Worm (Caenorhabditis elegans) whole organism, L4 larva: ENCODE results near the gene C24H11.5.

Experiments used
- F44E2.7 ChIP-seq: fragments of 200-800 bp; sonication (Bioruptor generic); IDR thresholded peaks from 2 replicates; pipeline ENCODE4 v2.1.2; 2022; ENCODE audit warnings: missing genetic modification characterization, missing compliant biosample characterization
- R02D3.7 ChIP-seq: fragments of 150-350 bp; sonication (generic microtip); optimal IDR thresholded peaks from 3 replicates; lab custom pipeline; 2014; ENCODE audit warnings: missing biosample characterization, missing genetic modification characterization
- T26A8.4 ChIP-seq: fragments of 200-800 bp; sonication (Bioruptor generic); IDR thresholded peaks from 2 replicates; pipeline ENCODE4 v1.3.6; 2022; ENCODE audit warnings: missing genetic modification characterization, missing compliant biosample characterization
- Y105C5A.15 ChIP-seq: fragments of 200-800 bp; sonication (Bioruptor generic); IDR thresholded peaks from 2 replicates; pipeline ENCODE4 v1.3.6; 2022; ENCODE audit warnings: missing genetic modification characterization, missing compliant biosample characterization
- ZK546.5 ChIP-seq, 2 experiments: sonication (generic microtip); optimal IDR thresholded peaks; 2 replicates each; lab custom pipeline; 2017; ENCODE audit warnings: missing biosample characterization in 2 of 2, missing genetic modification characterization in 2 of 2
- ama-1 ChIP-seq: fragments of 150-350 bp; optimal IDR thresholded peaks from 2 replicates; lab custom pipeline; 2014; ENCODE audit warnings: inconsistent platforms, mixed read lengths
- arid-1 ChIP-seq: fragments of 200-800 bp; sonication (Bioruptor generic); conservative IDR thresholded peaks from 2 replicates; pipeline ENCODE4 v1.3.6; 2022; ENCODE audit warnings: missing genetic modification reagents, missing genetic modification characterization, missing compliant biosample characterization
- ceh-32 ChIP-seq: sonication (generic microtip); optimal IDR thresholded peaks from 2 replicates; lab custom pipeline; 2016; ENCODE audit warnings: mild to moderate bottlenecking, missing genetic modification characterization, missing compliant biosample characterization; ENCODE audit not compliant: poor library complexity
- ceh-62 ChIP-seq: sonication (generic microtip); optimal IDR thresholded peaks from 2 replicates; lab custom pipeline; 2017; ENCODE audit warnings: missing biosample characterization, missing genetic modification characterization
- cey-2 ChIP-seq: sonication (generic microtip); optimal IDR thresholded peaks from 3 replicates; lab custom pipeline; 2017; ENCODE audit warnings: missing genetic modification characterization, mild to moderate bottlenecking, missing compliant biosample characterization, antibody characterized with exemption, borderline replicate concordance; ENCODE audit not compliant: insufficient read depth
- ctbp-1 ChIP-seq: fragments of 200-800 bp; sonication (Bioruptor generic); IDR thresholded peaks from 2 replicates; pipeline ENCODE4 v1.3.6; 2022; ENCODE audit warnings: missing genetic modification reagents, missing genetic modification characterization, missing compliant biosample characterization
- daf-12 ChIP-seq: fragments of 150-350 bp; optimal IDR thresholded peaks from 2 replicates; lab custom pipeline; 2014; ENCODE audit warnings: missing biosample characterization, missing genetic modification reagents, missing genetic modification characterization
- daf-16 ChIP-seq, 3 experiments: sonication (generic microtip); optimal IDR thresholded peaks; 2 replicates each; lab custom pipeline; 2016 to 2017; ENCODE audit warnings: missing genetic modification characterization in 3 of 3, missing genetic modification reagents in 3 of 3, mild to moderate bottlenecking in 2 of 3, missing compliant biosample characterization in 2 of 3, missing biosample characterization in 1 of 3, moderate library complexity in 1 of 3
- daf-19 ChIP-seq: fragments of 200-800 bp; sonication (Bioruptor generic); conservative IDR thresholded peaks from 2 replicates; pipeline ENCODE4 v1.3.6; 2022; ENCODE audit warnings: missing genetic modification characterization, missing compliant biosample characterization
- dmd-8 ChIP-seq: fragments of 200-800 bp; sonication (Bioruptor generic); IDR thresholded peaks from 2 replicates; pipeline ENCODE4 v1.3.6; 2022; ENCODE audit warnings: missing genetic modification characterization, missing compliant biosample characterization
- dve-1 ChIP-seq: sonication (generic microtip); optimal IDR thresholded peaks from 2 replicates; lab custom pipeline; 2017; ENCODE audit warnings: antibody characterized with exemption, mild to moderate bottlenecking, missing genetic modification characterization, missing compliant biosample characterization; ENCODE audit not compliant: insufficient read depth
- fos-1 ChIP-seq: fragments of 150-350 bp; optimal IDR thresholded peaks from 2 replicates; lab custom pipeline; 2014; ENCODE audit warnings: missing biosample characterization, missing genetic modification characterization
- hlh-11 ChIP-seq: fragments of 200-800 bp; sonication (Bioruptor generic); optimal IDR thresholded peaks from 2 replicates; lab custom pipeline; 2018; ENCODE audit warnings: mild to moderate bottlenecking, missing genetic modification characterization, missing compliant biosample characterization
- jun-1 ChIP-seq: fragments of 150-350 bp; optimal IDR thresholded peaks from 2 replicates; lab custom pipeline; 2014; ENCODE audit warnings: missing biosample characterization, missing genetic modification reagents, missing genetic modification characterization
- lin-13 ChIP-seq: fragments of 150-350 bp; optimal IDR thresholded peaks from 2 replicates; lab custom pipeline; 2014; ENCODE audit warnings: missing biosample characterization, missing genetic modification reagents, missing genetic modification characterization
- lin-38 ChIP-seq: fragments of 200-800 bp; sonication (Bioruptor generic); IDR thresholded peaks from 2 replicates; pipeline ENCODE4 v1.3.6; 2022; ENCODE audit warnings: missing genetic modification reagents, missing genetic modification characterization, missing compliant biosample characterization
- lsy-2 ChIP-seq, 2 experiments: fragments of 150-350 bp in 1 of 2; sonication (generic microtip) in 1 of 2; optimal IDR thresholded peaks; 2 replicates each; lab custom pipeline; 2014 to 2017; ENCODE audit warnings: missing biosample characterization in 2 of 2, missing genetic modification characterization in 2 of 2
- mdl-1 ChIP-seq, 2 experiments: fragments of 150-350 bp in 1 of 2; sonication (generic microtip) in 1 of 2; optimal IDR thresholded peaks; 2 replicates each; lab custom pipeline; 2014 to 2017; ENCODE audit warnings: missing biosample characterization in 2 of 2, missing genetic modification characterization in 2 of 2
- mes-2 ChIP-seq: sonication (generic microtip); optimal IDR thresholded peaks from 2 replicates; lab custom pipeline; 2016; ENCODE audit warnings: missing genotype, mild to moderate bottlenecking, missing genetic modification characterization, missing compliant biosample characterization; ENCODE audit not compliant: poor library complexity, severe bottlenecking
- mxl-2 ChIP-seq: fragments of 200-800 bp; sonication (Bioruptor generic); conservative IDR thresholded peaks from 2 replicates; pipeline ENCODE4 v1.3.6; 2022; ENCODE audit warnings: missing genetic modification reagents, missing genetic modification characterization, missing compliant biosample characterization
- nhr-10 ChIP-seq: fragments of 150-350 bp; optimal IDR thresholded peaks from 2 replicates; lab custom pipeline; 2014; ENCODE audit warnings: missing biosample characterization, missing genetic modification characterization
- nhr-28 ChIP-seq: fragments of 150-350 bp; optimal IDR thresholded peaks from 2 replicates; lab custom pipeline; 2014; ENCODE audit warnings: missing biosample characterization, missing genetic modification characterization
- nhr-76 ChIP-seq: fragments of 150-350 bp; optimal IDR thresholded peaks from 2 replicates; lab custom pipeline; 2014; ENCODE audit warnings: missing biosample characterization, missing genetic modification characterization
- nhr-77 ChIP-seq: fragments of 150-350 bp; optimal IDR thresholded peaks from 2 replicates; lab custom pipeline; 2014; ENCODE audit warnings: missing biosample characterization, missing genetic modification characterization
- pha-4 ChIP-seq, 2 experiments: fragments of 150-350 bp in 1 of 2; fragments of 200-800 bp in 1 of 2; sonication (Bioruptor generic) in 1 of 2; IDR thresholded peaks in 1 of 2; optimal IDR thresholded peaks in 1 of 2; 2 replicates each; pipeline versions ENCODE4 v1.3.6 to Lab custom; 2014 to 2022; ENCODE audit warnings: missing genetic modification characterization in 2 of 2, missing genetic modification reagents in 2 of 2, missing biosample characterization in 1 of 2, missing compliant biosample characterization in 1 of 2
- php-3 ChIP-seq: fragments of 200-800 bp; sonication (Bioruptor generic); IDR thresholded peaks from 2 replicates; pipeline ENCODE4 v1.3.6; 2022; ENCODE audit warnings: missing genetic modification reagents, missing genetic modification characterization, missing compliant biosample characterization
- pqm-1 ChIP-seq: sonication (generic microtip); optimal IDR thresholded peaks from 2 replicates; lab custom pipeline; 2017; ENCODE audit warnings: missing biosample characterization, missing genetic modification characterization
- saeg-2 ChIP-seq: fragments of 200-800 bp; sonication (Bioruptor generic); IDR thresholded peaks from 2 replicates; pipeline ENCODE4 v1.3.6; 2022; ENCODE audit warnings: missing genetic modification reagents, missing genetic modification characterization, missing compliant biosample characterization
- sdz-12 ChIP-seq: fragments of 200-800 bp; sonication (Bioruptor generic); optimal IDR thresholded peaks from 2 replicates; lab custom pipeline; 2018; ENCODE audit warnings: mild to moderate bottlenecking, missing genetic modification characterization, missing compliant biosample characterization
- set-16 ChIP-seq: fragments of 200-800 bp; sonication (Bioruptor generic); IDR thresholded peaks from 2 replicates; pipeline ENCODE4 v1.3.6; 2022; ENCODE audit warnings: missing genetic modification reagents, missing genetic modification characterization, missing compliant biosample characterization
- snpc-4 ChIP-seq: fragments of 150-350 bp; optimal IDR thresholded peaks from 2 replicates; lab custom pipeline; 2014; ENCODE audit warnings: missing biosample characterization, missing genetic modification characterization
- spr-3 ChIP-seq: fragments of 200-800 bp; sonication (Bioruptor generic); optimal IDR thresholded peaks from 2 replicates; lab custom pipeline; 2018; ENCODE audit warnings: mild to moderate bottlenecking, missing genetic modification characterization, missing compliant biosample characterization
- tra-1 ChIP-seq: fragments of 200-800 bp; sonication (Bioruptor generic); IDR thresholded peaks from 2 replicates; pipeline ENCODE4 v1.3.6; 2022; ENCODE audit warnings: missing genetic modification reagents, missing genetic modification characterization, missing compliant biosample characterization
- unc-130 ChIP-seq: sonication (generic microtip); optimal IDR thresholded peaks from 2 replicates; lab custom pipeline; 2016; ENCODE audit warnings: missing genetic modification reagents, missing genetic modification characterization, missing compliant biosample characterization
- vab-7 ChIP-seq: fragments of 200-800 bp; sonication (Bioruptor generic); IDR thresholded peaks from 2 replicates; pipeline ENCODE4 v1.3.6; 2022; ENCODE audit warnings: missing genetic modification reagents, missing genetic modification characterization, missing compliant biosample characterization
- zfp-3 ChIP-seq: fragments of 200-800 bp; sonication (Bioruptor generic); conservative IDR thresholded peaks from 2 replicates; pipeline ENCODE4 v1.3.6; 2022; ENCODE audit warnings: missing genetic modification reagents, missing genetic modification characterization, missing compliant biosample characterization

The C24H11.5 gene

ce11 chrIII:11816523-11817003, 36.5 kb downstream of the C24H11.5 start, which contains the start of gene C18D11.1:
Gene C18D11.1, plus strand, starts transcription at chrIII:11816573.
- TF ChIP-seq ama-1 (lab: Kevin White, UChicago) (no peak), lsy-2 (tag; optimal IDR thresholded peaks at IDR 0.05; lab: Kevin White, UChicago) (no peak), ceh-32 (tag; lab: Kevin White, UChicago) (no peak), nhr-76 (tag; lab: Kevin White, UChicago) (no peak), fos-1 (tag; lab: Kevin White, UChicago) (no peak), R02D3.7 (no peak)

- TF ChIP-seq unc-130 (GFP tag; lab: Kevin White, UChicago) (no peak), arid-1 (GFP tag; lab: Robert Waterston, UW) (no peak), saeg-2 (no peak), lin-38 (no peak), snpc-4 (tag; lab: Kevin White, UChicago) (peak; percentile 26), set-16 (GFP tag; lab: Robert Waterston, UW) (0 out of 2 replicates have a peak, but pooled peaks have one; percentile 4), mdl-1 (tag; optimal IDR thresholded peaks at IDR 0.05; lab: Kevin White, UChicago) (no peak), pha-4 (GFP tag; IDR thresholded peaks at IDR 0.05; lab: Robert Waterston, UW) (no peak), pha-4 (tag; optimal IDR thresholded peaks at IDR 0.05; lab: Kevin White, UChicago) (no peak), vab-7 (GFP tag; lab: Robert Waterston, UW) (no peak), zfp-3 (GFP tag; lab: Robert Waterston, UW) (no peak), nhr-10 (tag; lab: Kevin White, UChicago) (no peak), spr-3 (GFP tag; lab: Kevin White, UChicago) (no peak), mxl-2 (no peak), mes-2 (no peak), T26A8.4 (GFP tag; lab: Robert Waterston, UW) (no peak), ceh-62 (tag; lab: Kevin White, UChicago) (no peak), ZK546.5 (tag; optimal IDR thresholded peaks at IDR 0.05; lab: Kevin White, UChicago) (no peak), daf-16 (GFP tag; optimal IDR thresholded peaks at IDR 0.05; lab: Kevin White, UChicago) (no peak), daf-16 (tag; optimal IDR thresholded peaks at IDR 0.05; lab: Kevin White, UChicago) (peak; percentile 3), ctbp-1 (GFP tag; lab: Robert Waterston, UW) (no peak), daf-12 (tag; lab: Kevin White, UChicago) (no peak), dmd-8 (GFP tag; lab: Robert Waterston, UW) (no peak)
Measured at ce11 chrIII:11817865-11818264, 37.8 kb downstream of the C24H11.5 start.

- TF ChIP-seq daf-16 (GFP tag; optimal IDR thresholded peaks at IDR 0.05; lab: Kevin White, UChicago) (no peak), daf-16 (tag; optimal IDR thresholded peaks at IDR 0.05; lab: Kevin White, UChicago) (peak; percentile 97), dve-1 (tag; lab: Kevin White, UChicago) (peak; percentile 74), sdz-12 (GFP tag; lab: Kevin White, UChicago) (no peak), daf-19 (GFP tag; lab: Robert Waterston, UW) (no peak), pqm-1 (tag; lab: Kevin White, UChicago) (peak; percentile 39), jun-1 (tag; lab: Kevin White, UChicago) (no peak), F44E2.7 (GFP tag; lab: Robert Waterston, UW) (no peak), ZK546.5 (tag; optimal IDR thresholded peaks at IDR 0.05; lab: Kevin White, UChicago) (no peak), nhr-28 (tag; lab: Kevin White, UChicago) (peak; percentile 78), tra-1 (no peak), Y105C5A.15 (GFP tag; lab: Robert Waterston, UW) (no peak), lin-13 (GFP tag; lab: Kevin White, UChicago) (no peak), nhr-77 (peak; percentile 48), saeg-2 (no peak), R02D3.7 (no peak), cey-2 (tag; lab: Kevin White, UChicago) (no peak), ceh-62 (tag; lab: Kevin White, UChicago) (no peak), lsy-2 (tag; optimal IDR thresholded peaks at IDR 0.05; lab: Kevin White, UChicago) (peak in 1 of 2 experiments; percentile 8), php-3 (GFP tag; lab: Robert Waterston, UW) (0 out of 2 replicates have a peak, but pooled peaks have one; percentile 56), hlh-11 (tag; lab: Kevin White, UChicago) (peak; percentile 64)
Measured at ce11 chrIII:11822407-11822806, 42.4 kb downstream of the C24H11.5 start, which contains the start of gene maa-1. Gene maa-1, minus strand, starts transcription at chrIII:11822526.
